Fruit fly (Drosophila melanogaster) whole organism, embryonic: ENCODE data around the gene spn-F.

Experiments used
- Antp ChIP-seq: fragments of 200-800 bp; sonication (Bioruptor generic); optimal IDR thresholded peaks from 3 replicates; lab custom pipeline; 2016; ENCODE audit warnings: missing biosample characterization, missing genetic modification characterization
- B-H1 ChIP-seq: fragments of 200-800 bp; sonication (Bioruptor generic); IDR thresholded peaks from 3 replicates; pipeline ENCODE4 v1.3.6; 2022; ENCODE audit warnings: missing biosample characterization, missing genetic modification characterization
- BEAF-32 ChIP-seq: fragments of 200-800 bp; sonication (Bioruptor generic); optimal IDR thresholded peaks from 3 replicates; lab custom pipeline; 2017; ENCODE audit warnings: missing biosample characterization, missing genetic modification characterization, mild to moderate bottlenecking, moderate library complexity, missing genetic modification reagents
- Bgb ChIP-seq: fragments of 200-800 bp; sonication (Bioruptor generic); IDR thresholded peaks from 2 replicates; pipeline ENCODE4 v1.3.6; 2022; ENCODE audit warnings: missing biosample characterization, missing genetic modification characterization; ENCODE audit not compliant: partially characterized antibody
- CG1024 ChIP-seq: fragments of 200-800 bp; sonication (Bioruptor generic); IDR thresholded peaks from 2 replicates; pipeline ENCODE4 v1.3.6; 2022; ENCODE audit warnings: missing biosample characterization, missing genetic modification characterization
- CG13123 ChIP-seq: fragments of 200-800 bp; sonication (Bioruptor generic); optimal IDR thresholded peaks from 2 replicates; lab custom pipeline; 2016; ENCODE audit warnings: missing biosample characterization, missing genetic modification characterization
- CG13424 ChIP-seq: fragments of 200-800 bp; sonication (Bioruptor generic); optimal IDR thresholded peaks from 2 replicates; lab custom pipeline; 2019; ENCODE audit warnings: missing biosample characterization, mild to moderate bottlenecking, missing genetic modification characterization, moderate library complexity
- CG14965 ChIP-seq: fragments of 200-800 bp; sonication (Bioruptor generic); optimal IDR thresholded peaks from 2 replicates; lab custom pipeline; 2016; ENCODE audit warnings: missing biosample characterization, missing genetic modification characterization, borderline replicate concordance
- CG15073 ChIP-seq: fragments of 200-800 bp; sonication (Bioruptor generic); optimal IDR thresholded peaks from 2 replicates; lab custom pipeline; 2016; ENCODE audit warnings: missing biosample characterization, missing genetic modification characterization
- CG16779 ChIP-seq: fragments of 200-800 bp; sonication (Bioruptor generic); IDR thresholded peaks from 2 replicates; pipeline ENCODE4 v1.3.6; 2022; ENCODE audit warnings: missing biosample characterization, missing genetic modification characterization
- CG17359 ChIP-seq: fragments of 200-800 bp; sonication (Bioruptor generic); optimal IDR thresholded peaks from 3 replicates; lab custom pipeline; 2018; ENCODE audit warnings: missing biosample characterization, mild to moderate bottlenecking, missing genetic modification characterization, moderate library complexity
- CG1792 ChIP-seq: fragments of 200-800 bp; sonication (Bioruptor generic); optimal IDR thresholded peaks from 2 replicates; lab custom pipeline; 2016; ENCODE audit warnings: missing biosample characterization, missing genetic modification characterization
- CG30020 ChIP-seq: fragments of 200-800 bp; optimal IDR thresholded peaks from 2 replicates; lab custom pipeline; 2019; ENCODE audit warnings: missing biosample characterization, mild to moderate bottlenecking, missing genetic modification characterization, moderate library complexity
- CG3838 ChIP-seq: fragments of 200-800 bp; sonication (Bioruptor generic); optimal IDR thresholded peaks from 3 replicates; lab custom pipeline; 2016; ENCODE audit warnings: missing biosample characterization, missing genetic modification characterization
- CG4360 ChIP-seq: fragments of 200-800 bp; sonication (Bioruptor generic); IDR thresholded peaks from 2 replicates; pipeline ENCODE4 v1.3.6; 2022; ENCODE audit warnings: missing biosample characterization, missing genetic modification characterization
- CG6175 ChIP-seq: fragments of 200-800 bp; sonication (Bioruptor generic); IDR thresholded peaks from 3 replicates; pipeline ENCODE4 v1.3.6; 2022; ENCODE audit warnings: missing biosample characterization, missing genetic modification characterization
- CG7357 ChIP-seq: fragments of 200-800 bp; sonication (Bioruptor generic); IDR thresholded peaks from 3 replicates; pipeline ENCODE4 v1.3.6; 2022; ENCODE audit warnings: missing biosample characterization, missing genetic modification characterization
- CG8944 ChIP-seq: fragments of 200-800 bp; sonication (Bioruptor generic); optimal IDR thresholded peaks from 3 replicates; lab custom pipeline; 2016; ENCODE audit warnings: missing biosample characterization, missing genetic modification characterization
- CG9932 ChIP-seq: fragments of 200-800 bp; sonication (Bioruptor generic); IDR thresholded peaks from 2 replicates; pipeline ENCODE4 v1.3.6; 2022; ENCODE audit warnings: missing biosample characterization, missing genetic modification characterization
- CoRest ChIP-seq: fragments of 200-800 bp; sonication (Bioruptor generic); optimal IDR thresholded peaks from 3 replicates; lab custom pipeline; 2018; ENCODE audit warnings: missing biosample characterization, mild to moderate bottlenecking, missing genetic modification characterization, moderate library complexity
- CrebB ChIP-seq: fragments of 200-800 bp; sonication (Bioruptor generic); optimal IDR thresholded peaks from 3 replicates; lab custom pipeline; 2018; ENCODE audit warnings: missing biosample characterization, mild to moderate bottlenecking, missing genetic modification characterization
- Deaf1 ChIP-seq: fragments of 200-800 bp; optimal IDR thresholded peaks from 3 replicates; lab custom pipeline; 2019; ENCODE audit warnings: missing biosample characterization, mild to moderate bottlenecking, missing genetic modification characterization, moderate library complexity
- Dfd ChIP-seq, 2 experiments: fragments of >200 bp; optimal IDR thresholded peaks; 2 replicates each; lab custom pipeline; 2017; ENCODE audit warnings: missing biosample characterization in 2 of 2, missing genetic modification characterization in 2 of 2
- E2f1 ChIP-seq: fragments of 200-800 bp; sonication (Bioruptor generic); IDR thresholded peaks from 2 replicates; pipeline ENCODE4 v1.3.6; 2022; ENCODE audit warnings: missing biosample characterization, missing genetic modification characterization
- E2f2 ChIP-seq: fragments of 200-800 bp; sonication (Bioruptor generic); IDR thresholded peaks from 2 replicates; pipeline ENCODE4 v1.3.6; 2022; ENCODE audit warnings: missing biosample characterization, missing genetic modification characterization
- H2.0 ChIP-seq: fragments of 200-800 bp; sonication (Bioruptor generic); IDR thresholded peaks from 2 replicates; pipeline ENCODE4 v1.3.6; 2022; ENCODE audit warnings: missing biosample characterization, missing genetic modification characterization
- HmgD ChIP-seq: fragments of 200-800 bp; sonication (Bioruptor generic); optimal IDR thresholded peaks from 3 replicates; lab custom pipeline; 2016; ENCODE audit warnings: missing biosample characterization, missing genetic modification characterization
- Hr51 ChIP-seq, 2 experiments: fragments of 200-800 bp; sonication (Bioruptor generic); optimal IDR thresholded peaks; 2 replicates in 1 of 2; 3 replicates in 1 of 2; lab custom pipeline; 2016 to 2018; ENCODE audit warnings: missing biosample characterization in 2 of 2, missing genetic modification characterization in 2 of 2, mild to moderate bottlenecking in 1 of 2, moderate library complexity in 1 of 2
- Kr ChIP-seq: fragments of 200-800 bp; sonication (Bioruptor generic); optimal IDR thresholded peaks from 2 replicates; lab custom pipeline; 2017; ENCODE audit warnings: missing biosample characterization, mild to moderate bottlenecking, missing genetic modification characterization
- NK7.1 ChIP-seq: fragments of 200-800 bp; sonication (Bioruptor generic); optimal IDR thresholded peaks from 3 replicates; lab custom pipeline; 2016; ENCODE audit warnings: missing biosample characterization, missing genetic modification characterization
- Neu2 ChIP-seq: fragments of 200-800 bp; sonication (Bioruptor generic); optimal IDR thresholded peaks from 3 replicates; lab custom pipeline; 2016; ENCODE audit warnings: missing biosample characterization, missing genetic modification characterization, borderline replicate concordance
- Rx ChIP-seq: fragments of 200-800 bp; sonication (Bioruptor generic); IDR thresholded peaks from 2 replicates; pipeline ENCODE4 v1.3.6; 2022; ENCODE audit warnings: missing biosample characterization, missing genetic modification characterization
- Vsx1 ChIP-seq: fragments of 200-800 bp; sonication (Bioruptor generic); optimal IDR thresholded peaks from 2 replicates; lab custom pipeline; 2017; ENCODE audit warnings: missing biosample characterization, mild to moderate bottlenecking, missing genetic modification characterization, missing genetic modification reagents
- Xbp1 ChIP-seq: fragments of 200-800 bp; sonication (Bioruptor generic); optimal IDR thresholded peaks from 3 replicates; lab custom pipeline; 2016; ENCODE audit warnings: missing biosample characterization, mild to moderate bottlenecking, missing genetic modification characterization
- Xrp1 ChIP-seq: fragments of 200-800 bp; sonication (Bioruptor generic); IDR thresholded peaks from 2 replicates; pipeline ENCODE4 v1.3.6; 2022; ENCODE audit warnings: missing biosample characterization, missing genetic modification characterization
- br ChIP-seq: fragments of >200 bp; optimal IDR thresholded peaks from 2 replicates; lab custom pipeline; 2017
- caup ChIP-seq: fragments of 200-800 bp; sonication (Bioruptor generic); optimal IDR thresholded peaks from 3 replicates; lab custom pipeline; 2017; ENCODE audit warnings: missing biosample characterization, mild to moderate bottlenecking, missing genetic modification characterization, moderate library complexity; ENCODE audit not compliant: severe bottlenecking
- chm ChIP-seq: fragments of 200-800 bp; sonication (Bioruptor generic); IDR thresholded peaks from 2 replicates; pipeline ENCODE4 v1.3.6; 2022; ENCODE audit warnings: missing biosample characterization, missing genetic modification characterization
- crc ChIP-seq: fragments of 200-800 bp; sonication (Bioruptor generic); optimal IDR thresholded peaks from 2 replicates; lab custom pipeline; 2016; ENCODE audit warnings: missing biosample characterization, missing genetic modification characterization
- danr ChIP-seq: fragments of 200-800 bp; sonication (Bioruptor generic); IDR thresholded peaks from 2 replicates; pipeline ENCODE4 v1.3.6; 2022; ENCODE audit warnings: missing biosample characterization, missing genetic modification characterization
- dm ChIP-seq: fragments of 200-800 bp; sonication (Bioruptor generic); optimal IDR thresholded peaks from 3 replicates; lab custom pipeline; 2016; ENCODE audit warnings: missing biosample characterization, missing genetic modification characterization
- fru ChIP-seq: fragments of >200 bp; optimal IDR thresholded peaks from 2 replicates; lab custom pipeline; 2017
- gem ChIP-seq: fragments of 200-800 bp; sonication (Bioruptor generic); optimal IDR thresholded peaks from 2 replicates; lab custom pipeline; 2019; ENCODE audit warnings: missing biosample characterization, mild to moderate bottlenecking, missing genetic modification characterization, moderate library complexity
- mirr ChIP-seq: fragments of 200-800 bp; sonication (Bioruptor generic); optimal IDR thresholded peaks from 3 replicates; lab custom pipeline; 2018; ENCODE audit warnings: missing biosample characterization, mild to moderate bottlenecking, missing genetic modification characterization
- onecut ChIP-seq: fragments of 200-800 bp; sonication (Bioruptor generic); IDR thresholded peaks from 2 replicates; pipeline ENCODE4 v1.3.6; 2022; ENCODE audit warnings: missing biosample characterization, missing genetic modification characterization
- p53 ChIP-seq: fragments of 200-800 bp; sonication (Bioruptor generic); optimal IDR thresholded peaks from 2 replicates; lab custom pipeline; 2016; ENCODE audit warnings: missing biosample characterization, missing genetic modification characterization
- pan ChIP-seq, 4 experiments: fragments of >200 bp in 3 of 4; fragments of 200-800 bp in 1 of 4; sonication (Bioruptor generic) in 1 of 4; optimal IDR thresholded peaks in 3 of 4; IDR thresholded peaks in 1 of 4; 2 replicates each; pipeline versions ENCODE4 v1.3.6 to Lab custom; 2017 to 2022; ENCODE audit warnings: missing biosample characterization in 2 of 4, missing genetic modification characterization in 2 of 4, mixed read lengths in 1 of 4
- schlank ChIP-seq: fragments of 200-800 bp; sonication (Bioruptor generic); optimal IDR thresholded peaks from 2 replicates; lab custom pipeline; 2018; ENCODE audit warnings: missing biosample characterization, mild to moderate bottlenecking, missing genetic modification characterization
- sens ChIP-seq: fragments of 200-800 bp; sonication (Bioruptor generic); peaks from one replicate; lab custom pipeline; 2016; ENCODE audit warnings: missing biosample characterization, missing genetic modification characterization
- sima ChIP-seq: fragments of 200-800 bp; sonication (Bioruptor generic); optimal IDR thresholded peaks from 2 replicates; lab custom pipeline; 2016; ENCODE audit warnings: missing biosample characterization, missing genetic modification characterization
- slp2 ChIP-seq: fragments of 200-800 bp; sonication (Bioruptor generic); optimal IDR thresholded peaks from 2 replicates; lab custom pipeline; 2016; ENCODE audit warnings: missing biosample characterization, missing genetic modification characterization
- vvl ChIP-seq: fragments of 200-800 bp; sonication (Bioruptor generic); IDR thresholded peaks from 2 replicates; pipeline ENCODE4 v1.3.6; 2022; ENCODE audit warnings: missing biosample characterization, missing genetic modification characterization

The spn-F gene

DNA sequence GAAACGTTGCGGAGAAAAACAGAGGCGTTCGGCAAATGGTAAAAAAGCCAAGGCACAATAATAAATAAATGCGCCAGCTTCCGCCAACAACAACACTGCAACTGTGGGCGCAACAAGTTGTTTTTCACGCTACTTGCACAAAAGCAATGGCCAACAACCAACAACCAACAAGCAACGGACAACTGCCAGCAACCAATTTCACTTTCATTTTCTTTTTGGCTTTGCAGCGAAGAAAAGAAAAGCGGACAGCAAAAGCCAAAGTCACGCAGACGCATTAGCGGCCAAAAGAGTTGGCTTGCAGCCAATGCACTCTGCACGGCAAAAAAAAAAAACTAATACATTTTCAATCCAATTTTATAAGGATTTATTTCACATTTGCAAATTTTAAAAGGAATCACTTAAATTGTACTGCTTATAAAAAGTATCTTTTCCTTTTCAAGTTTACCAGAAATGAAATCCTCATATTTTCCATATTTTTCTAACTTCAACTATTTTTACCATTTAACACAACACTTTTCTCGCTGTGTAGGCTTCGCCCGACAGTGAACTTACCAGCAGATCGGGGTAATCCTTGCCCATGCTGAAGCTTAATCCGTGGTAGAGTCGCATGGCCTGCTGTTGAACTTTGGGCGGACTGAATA, 3.7 kb upstream of the spn-F start (continued):
- TF ChIP-seq Antp (GFP tag; lab: Kevin White, UChicago) (no peak), p53 (GFP tag; lab: Kevin White, UChicago) (no peak), CG3838 (GFP tag; lab: Kevin White, UChicago) (no peak), vvl (GFP tag; lab: Robert Waterston, UW) (peak; percentile 20; the same call in 1 of the 2 replicates), gem (tag; lab: Kevin White, UChicago) (peak; percentile 31), Kr (no peak), CG13123 (GFP tag; lab: Kevin White, UChicago) (no peak), E2f2 (no peak), CG13424 (tag; lab: Kevin White, UChicago) (peak; percentile 10), chm (GFP tag; lab: Robert Waterston, UW) (no peak), sima (no peak), CG4360 (GFP tag; lab: Robert Waterston, UW) (no peak), CG8944 (GFP tag; lab: Kevin White, UChicago) (no peak), H2.0 (GFP tag; lab: Robert Waterston, UW) (no peak), pan (optimal IDR thresholded peaks at IDR 0.05; lab: Kevin White, UChicago) (no peak), pan (GFP tag; optimal IDR thresholded peaks at IDR 0.05 in 1 of 2, IDR thresholded peaks at IDR 0.05 in 1 of 2) (no peak), Bgb (no peak), E2f1 (GFP tag; lab: Robert Waterston, UW) (no peak), Xbp1 (no peak), slp2 (no peak), Xrp1 (GFP tag; lab: Robert Waterston, UW) (peak; percentile 39; the same call in 1 of the 2 replicates), crc (GFP tag; lab: Kevin White, UChicago) (no peak), sens (GFP tag; lab: Kevin White, UChicago) (peak; percentile 69), Vsx1 (GFP tag; lab: Kevin White, UChicago) (no peak), fru (lab: Kevin White, UChicago) (no peak), br (lab: Kevin White, UChicago) (no peak), BEAF-32 (GFP tag; lab: Kevin White, UChicago) (no peak), mirr (GFP tag; lab: Kevin White, UChicago) (no peak), NK7.1 (GFP tag; lab: Kevin White, UChicago) (no peak), Neu2 (GFP tag; lab: Kevin White, UChicago) (no peak), CG1024 (GFP tag; lab: Robert Waterston, UW) (no peak), Deaf1 (no peak), CG1792 (GFP tag; lab: Kevin White, UChicago) (no peak), caup (GFP tag; lab: Kevin White, UChicago) (no peak), CG14965 (GFP tag; lab: Kevin White, UChicago) (no peak), B-H1 (GFP tag; lab: Robert Waterston, UW) (no peak), CG9932 (GFP tag; lab: Robert Waterston, UW) (no peak), CG30020 (tag; lab: Kevin White, UChicago) (no peak), CG16779 (no peak), Dfd (GFP tag; optimal IDR thresholded peaks at IDR 0.05; lab: Kevin White, UChicago) (no peak), schlank (tag; lab: Kevin White, UChicago) (no peak), Rx (GFP tag; lab: Robert Waterston, UW) (no peak), onecut (no peak), dm (GFP tag; lab: Kevin White, UChicago) (no peak), CG15073 (GFP tag; lab: Kevin White, UChicago) (no peak), Hr51 (GFP tag; optimal IDR thresholded peaks at IDR 0.05; lab: Kevin White, UChicago) (peak in 1 of 2 experiments; percentile 6), HmgD (GFP tag; lab: Kevin White, UChicago) (no peak), CrebB (tag; lab: Kevin White, UChicago) (no peak), CG6175 (no peak), CG7357 (no peak), CoRest (tag; lab: Kevin White, UChicago) (no peak), danr (GFP tag; lab: Robert Waterston, UW) (no peak), CG17359 (tag; lab: Kevin White, UChicago) (no peak)
